Worm (Caenorhabditis elegans) whole organism, late embryonic: ENCODE data around the gene Y53G8AM.7.

Experiments used
- K02D7.2 ChIP-seq: sonication (generic microtip); optimal IDR thresholded peaks from 2 replicates; lab custom pipeline; 2017; ENCODE audit warnings: mild to moderate bottlenecking, missing genetic modification characterization, missing compliant biosample characterization
- K09A11.1 ChIP-seq: sonication (generic microtip); optimal IDR thresholded peaks from 2 replicates; lab custom pipeline; 2017; ENCODE audit warnings: antibody characterized with exemption, mild to moderate bottlenecking, missing genetic modification characterization, missing compliant biosample characterization; ENCODE audit not compliant: insufficient read depth
- T23F11.4 ChIP-seq: fragments of 200-800 bp; sonication (Bioruptor generic); optimal IDR thresholded peaks from 2 replicates; lab custom pipeline; 2018; ENCODE audit warnings: mild to moderate bottlenecking, missing genetic modification characterization, missing compliant biosample characterization
- ama-1 ChIP-seq: fragments of 150-350 bp; optimal IDR thresholded peaks from 2 replicates; lab custom pipeline; 2014
- eyg-1 ChIP-seq: sonication (generic microtip); optimal IDR thresholded peaks from 2 replicates; lab custom pipeline; 2016; ENCODE audit warnings: missing genotype, missing genetic modification characterization, missing compliant biosample characterization
- fkh-10 ChIP-seq: fragments of 150-350 bp; optimal IDR thresholded peaks from 2 replicates; lab custom pipeline; 2014; ENCODE audit warnings: missing biosample characterization, missing genetic modification reagents, missing genetic modification characterization
- madf-2 ChIP-seq: sonication (generic microtip); optimal IDR thresholded peaks from 2 replicates; lab custom pipeline; 2017; ENCODE audit warnings: missing genetic modification characterization, missing compliant biosample characterization
- nhr-11 ChIP-seq: fragments of 150-350 bp; optimal IDR thresholded peaks from 2 replicates; lab custom pipeline; 2014; ENCODE audit warnings: missing biosample characterization, missing genetic modification characterization
- pag-3 ChIP-seq: sonication (generic microtip); optimal IDR thresholded peaks from 2 replicates; lab custom pipeline; 2016; ENCODE audit warnings: missing compliant biosample characterization, missing genetic modification characterization, borderline replicate concordance
- pha-2 ChIP-seq: sonication (generic microtip); optimal IDR thresholded peaks from 2 replicates; lab custom pipeline; 2017; ENCODE audit warnings: mild to moderate bottlenecking, missing genetic modification characterization, missing compliant biosample characterization
- pqm-1 ChIP-seq: sonication (generic microtip); optimal IDR thresholded peaks from 2 replicates; lab custom pipeline; 2016; ENCODE audit warnings: missing genetic modification characterization, missing compliant biosample characterization
- rnt-1 ChIP-seq: sonication (generic microtip); optimal IDR thresholded peaks from 2 replicates; lab custom pipeline; 2016; ENCODE audit warnings: missing genetic modification characterization, missing compliant biosample characterization
- tbx-2 ChIP-seq: sonication (generic microtip); optimal IDR thresholded peaks from 2 replicates; lab custom pipeline; 2016; ENCODE audit warnings: missing genetic modification characterization, missing compliant biosample characterization
- unc-86 ChIP-seq: sonication (generic microtip); optimal IDR thresholded peaks from 2 replicates; lab custom pipeline; 2016; ENCODE audit warnings: missing genetic modification characterization, missing compliant biosample characterization

ce11 chrIII:3271682-3272081, 5.2 kb upstream of the Y53G8AM.7 start:
- TF ChIP-seq rnt-1 (tag; lab: Kevin White, UChicago) = peak; percentile 84
- no peak for TF ChIP-seq nhr-11 (tag; lab: Kevin White, UChicago)
- no peak for TF ChIP-seq pha-2
- TF ChIP-seq K09A11.1 (tag; lab: Kevin White, UChicago) = no peak
- TF ChIP-seq K02D7.2 = no peak
- no peak for TF ChIP-seq eyg-1 (tag; lab: Kevin White, UChicago)
- TF ChIP-seq pqm-1 (tag; lab: Kevin White, UChicago) = no peak
- no peak for TF ChIP-seq fkh-10 (GFP tag; lab: Kevin White, UChicago)
- peak; percentile 85 for TF ChIP-seq tbx-2 (tag; lab: Kevin White, UChicago)
- no peak for TF ChIP-seq T23F11.4 (GFP tag; lab: Kevin White, UChicago)
- peak; percentile 47 for TF ChIP-seq madf-2 (tag; lab: Kevin White, UChicago)
- TF ChIP-seq pag-3 (tag; lab: Kevin White, UChicago) = no peak
- no peak for TF ChIP-seq unc-86 (tag; lab: Kevin White, UChicago)
- no peak for TF ChIP-seq ama-1 (lab: Kevin White, UChicago)
